Worm (Caenorhabditis elegans) whole organism, early embryonic: Measurements from ENCODE around the gene str-176.

Source experiments
- aly-1 ChIP-seq: sonication (generic microtip); optimal IDR thresholded peaks from 2 replicates; lab custom pipeline; 2016; ENCODE audit warnings: missing genetic modification characterization, missing compliant biosample characterization
- ama-1 ChIP-seq: fragments of 150-350 bp; optimal IDR thresholded peaks from 2 replicates; lab custom pipeline; 2014
- sea-1 ChIP-seq: fragments of 200-800 bp; sonication (Bioruptor generic); conservative IDR thresholded peaks from 2 replicates; pipeline ENCODE4 v1.3.6; 2022; ENCODE audit warnings: missing genetic modification characterization, missing compliant biosample characterization

DNA sequence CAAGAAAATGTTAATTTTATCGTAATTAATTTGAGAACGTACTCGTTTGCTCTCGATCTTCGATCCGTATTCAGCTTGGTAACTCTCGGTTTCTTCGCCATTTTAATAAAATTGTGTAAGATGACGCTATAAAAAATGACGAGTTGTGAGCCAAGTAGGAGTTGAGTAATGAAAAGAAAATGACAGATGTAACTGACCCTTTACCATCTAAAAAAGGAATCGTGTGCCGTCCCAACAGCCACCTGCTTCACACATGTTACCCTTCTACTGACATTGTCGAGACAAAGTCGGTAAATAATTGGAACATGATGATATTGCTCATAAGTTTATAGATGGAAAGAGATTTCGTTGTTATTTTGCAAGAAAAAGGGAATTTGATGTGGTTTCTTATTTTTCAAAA is 15.7 kb upstream of the str-176 start, which contains the start of gene hlh-12:
- TF ChIP-seq sea-1 (GFP tag; lab: Robert Waterston, UW) (no peak), ama-1 (lab: Kevin White, UChicago) (no peak), aly-1 (tag; lab: Kevin White, UChicago) (no peak)
